Worm (Caenorhabditis elegans) whole organism, L3 larva: ENCODE data around the gene Y55F3C.9.
"Not testable (repeated sequence)": the region's sequence is repeated elsewhere in the genome, so short reads cannot be mapped to it uniquely, and the experiment has no call there.

ENCODE experiments used
- R02D3.7 ChIP-seq: fragments of 150-350 bp; optimal IDR thresholded peaks from 2 replicates; lab custom pipeline; 2014; ENCODE audit warnings: missing biosample characterization, missing genetic modification characterization
- ZK546.5 ChIP-seq: sonication (generic microtip); optimal IDR thresholded peaks from 2 replicates; lab custom pipeline; 2017; ENCODE audit warnings: missing biosample characterization, missing genetic modification characterization
- aly-2 ChIP-seq: fragments of 150-350 bp; optimal IDR thresholded peaks from 2 replicates; lab custom pipeline; 2014; ENCODE audit warnings: missing biosample characterization, missing genetic modification characterization
- ama-1 ChIP-seq: fragments of 150-350 bp; optimal IDR thresholded peaks from 2 replicates; lab custom pipeline; 2018
- ceh-28 ChIP-seq: fragments of 150-350 bp; optimal IDR thresholded peaks from 2 replicates; lab custom pipeline; 2014; ENCODE audit warnings: missing biosample characterization, missing genetic modification reagents, missing genetic modification characterization
- daf-12 ChIP-seq: fragments of 150-350 bp; optimal IDR thresholded peaks from 2 replicates; lab custom pipeline; 2014; ENCODE audit warnings: missing biosample characterization, missing genetic modification reagents, missing genetic modification characterization
- egl-27 ChIP-seq: sonication (generic microtip); optimal IDR thresholded peaks from 4 replicates; lab custom pipeline; 2017; ENCODE audit warnings: missing biosample characterization, missing genetic modification reagents, missing genetic modification characterization
- egl-5 ChIP-seq: fragments of 150-350 bp; optimal IDR thresholded peaks from 2 replicates; lab custom pipeline; 2017; ENCODE audit warnings: missing biosample characterization, missing genetic modification reagents, missing genetic modification characterization, inconsistent platforms
- elt-1 ChIP-seq: fragments of 150-350 bp; optimal IDR thresholded peaks from 2 replicates; lab custom pipeline; 2014; ENCODE audit warnings: missing biosample characterization, missing genetic modification characterization
- elt-3 ChIP-seq, 3 experiments: fragments of 150-350 bp in 1 of 3; sonication (generic microtip) in 2 of 3; optimal IDR thresholded peaks; 2 replicates in 2 of 3; 4 replicates in 1 of 3; lab custom pipeline; 2014 to 2017; ENCODE audit warnings: missing biosample characterization in 3 of 3, missing genetic modification characterization in 3 of 3
- fkh-10 ChIP-seq: sonication (generic microtip); optimal IDR thresholded peaks from 2 replicates; lab custom pipeline; 2017; ENCODE audit warnings: missing biosample characterization, missing genetic modification reagents, missing genetic modification characterization
- hmg-11 ChIP-seq: sonication (generic microtip); optimal IDR thresholded peaks from 2 replicates; lab custom pipeline; 2016; ENCODE audit warnings: missing genetic modification characterization, missing compliant biosample characterization
- lin-15B ChIP-seq: fragments of 150-350 bp; optimal IDR thresholded peaks from 2 replicates; lab custom pipeline; 2014; ENCODE audit warnings: missing biosample characterization, missing genetic modification characterization
- lin-39 ChIP-seq: fragments of 150-350 bp; optimal IDR thresholded peaks from 2 replicates; lab custom pipeline; 2018; ENCODE audit warnings: missing biosample characterization, missing genetic modification reagents, missing genetic modification characterization
- lsy-12 ChIP-seq: sonication (generic microtip); optimal IDR thresholded peaks from 2 replicates; lab custom pipeline; 2016; ENCODE audit warnings: mild to moderate bottlenecking, missing genetic modification characterization, missing compliant biosample characterization
- mdl-1 ChIP-seq: fragments of 150-350 bp; optimal IDR thresholded peaks from 2 replicates; lab custom pipeline; 2014; ENCODE audit warnings: missing biosample characterization, missing genetic modification characterization
- mml-1 ChIP-seq: fragments of 150-350 bp; sonication (generic microtip); optimal IDR thresholded peaks from 3 replicates; lab custom pipeline; 2014; ENCODE audit warnings: missing biosample characterization, missing genetic modification characterization
- nfya-1 ChIP-seq: sonication (generic microtip); optimal IDR thresholded peaks from 2 replicates; lab custom pipeline; 2017; ENCODE audit warnings: missing genetic modification characterization, mild to moderate bottlenecking, missing compliant biosample characterization, antibody characterized with exemption, moderate library complexity; ENCODE audit not compliant: insufficient read depth
- nhr-11 ChIP-seq: fragments of 150-350 bp; optimal IDR thresholded peaks from 2 replicates; lab custom pipeline; 2014; ENCODE audit warnings: missing biosample characterization, missing genetic modification characterization
- nhr-12 ChIP-seq: fragments of 150-350 bp; optimal IDR thresholded peaks from 2 replicates; lab custom pipeline; 2014; ENCODE audit warnings: missing biosample characterization, missing genetic modification characterization
- nhr-23 ChIP-seq: fragments of 150-350 bp; optimal IDR thresholded peaks from 2 replicates; lab custom pipeline; 2014; ENCODE audit warnings: missing biosample characterization, missing genetic modification reagents, missing genetic modification characterization
- nhr-237 ChIP-seq: fragments of 150-350 bp; optimal IDR thresholded peaks from 2 replicates; lab custom pipeline; 2014; ENCODE audit warnings: missing biosample characterization, missing genetic modification characterization
- nhr-43 ChIP-seq: sonication (generic microtip); optimal IDR thresholded peaks from 2 replicates; lab custom pipeline; 2016; ENCODE audit warnings: mild to moderate bottlenecking, missing genetic modification characterization, missing compliant biosample characterization; ENCODE audit not compliant: poor library complexity, severe bottlenecking
- nhr-67 ChIP-seq: fragments of 150-350 bp; optimal IDR thresholded peaks from 2 replicates; lab custom pipeline; 2014; ENCODE audit warnings: missing biosample characterization, missing genetic modification characterization
- nhr-76 ChIP-seq: fragments of 150-350 bp; sonication (generic microtip); optimal IDR thresholded peaks from 5 replicates; lab custom pipeline; 2014; ENCODE audit warnings: missing biosample characterization, missing genetic modification characterization
- sea-2 ChIP-seq: fragments of 150-350 bp; sonication (generic microtip); optimal IDR thresholded peaks from 4 replicates; lab custom pipeline; 2014; ENCODE audit warnings: missing biosample characterization, missing genetic modification reagents, missing genetic modification characterization
- skn-1 ChIP-seq: fragments of 150-350 bp; optimal IDR thresholded peaks from 2 replicates; lab custom pipeline; 2014; ENCODE audit warnings: missing biosample characterization, missing genetic modification characterization
- tbx-2 ChIP-seq: sonication (generic microtip); optimal IDR thresholded peaks from 2 replicates; lab custom pipeline; 2016; ENCODE audit warnings: mild to moderate bottlenecking, missing genetic modification characterization, missing compliant biosample characterization
- unc-39 ChIP-seq: sonication (generic microtip); optimal IDR thresholded peaks from 4 replicates; lab custom pipeline; 2017; ENCODE audit warnings: missing biosample characterization, missing genetic modification characterization
- unc-62 ChIP-seq: fragments of 150-350 bp; sonication (generic microtip); optimal IDR thresholded peaks from 4 replicates; lab custom pipeline; 2014; ENCODE audit warnings: missing biosample characterization, missing genetic modification reagents, missing genetic modification characterization
- zag-1 ChIP-seq: fragments of 150-350 bp; optimal IDR thresholded peaks from 2 replicates; lab custom pipeline; 2014; ENCODE audit warnings: missing biosample characterization, missing genetic modification characterization
- ztf-11 ChIP-seq: fragments of 150-350 bp; optimal IDR thresholded peaks from 2 replicates; lab custom pipeline; 2014; ENCODE audit warnings: missing biosample characterization, missing genetic modification characterization
- ztf-4 ChIP-seq: fragments of 150-350 bp; optimal IDR thresholded peaks from 2 replicates; lab custom pipeline; 2014; ENCODE audit warnings: missing biosample characterization, missing genetic modification characterization

Y55F3C.9 gene

ce11 chrIV:728095-728494, at the start of gene Y55F3C.9:
Gene Y55F3C.9 (minus strand): TSS chrIV:728195.
- TF ChIP-seq elt-1 (tag; lab: Kevin White, UChicago) (no peak), tbx-2 (tag; lab: Kevin White, UChicago) (no peak), nhr-23 (tag; lab: Kevin White, UChicago) (no peak), zag-1 (no peak), nhr-237 (tag; lab: Kevin White, UChicago) (no peak), fkh-10 (GFP tag; lab: Kevin White, UChicago) (no peak), ZK546.5 (tag; lab: Kevin White, UChicago) (no peak), nhr-67 (tag; lab: Kevin White, UChicago) (no peak), nhr-12 (tag; lab: Kevin White, UChicago) (no peak), egl-5 (tag; lab: Kevin White, UChicago) (no peak), ztf-4 (tag; lab: Kevin White, UChicago) (no peak), ama-1 (lab: Kevin White, UChicago) (no peak), lsy-12 (tag; lab: Kevin White, UChicago) (no peak), sea-2 (GFP tag; lab: Kevin White, UChicago) (no peak), R02D3.7 (no peak), lin-39 (tag; lab: Kevin White, UChicago) (no peak), nhr-76 (tag; lab: Kevin White, UChicago) (no peak), ceh-28 (tag; lab: Kevin White, UChicago) (no peak), mml-1 (no peak)

ce11 chrIV:773580-773979, 45.6 kb upstream of the Y55F3C.9 start:
- no peak for TF ChIP-seq unc-62 (GFP tag; lab: Kevin White, UChicago)
- TF ChIP-seq egl-5 (tag; lab: Kevin White, UChicago): no peak
- TF ChIP-seq aly-2 (tag; lab: Kevin White, UChicago): no peak
- no peak for TF ChIP-seq nhr-43 (tag; lab: Kevin White, UChicago)
- TF ChIP-seq zag-1: no peak
- no peak for TF ChIP-seq lin-39 (tag; lab: Kevin White, UChicago)

- no peak for TF ChIP-seq elt-3 (tag; optimal IDR thresholded peaks at IDR 0.05; lab: Kevin White, UChicago)
- TF ChIP-seq lin-15B: peak; percentile 58
- no peak for TF ChIP-seq zag-1
- TF ChIP-seq, all 47 proteins: peak for 1
Observed at ce11 chrIV:772931-773330, 44.9 kb upstream of the Y55F3C.9 start, which contains the start of gene mrpl-2. Gene mrpl-2 (plus strand): TSS chrIV:773237.

ce11 chrIV:771061-771460, 43.1 kb upstream of the Y55F3C.9 start, which contains the start of gene F56B3.9:
Gene F56B3.9 (plus strand): TSS chrIV:771361.
- not testable (repeated sequence) for TF ChIP-seq nhr-76 (tag; lab: Kevin White, UChicago); daf-12; nfya-1 (tag; lab: Kevin White, UChicago)
- TF ChIP-seq, all 47 proteins: peak for 0; not testable (repeated sequence) for 47

- no peak for TF ChIP-seq nhr-67 (tag; lab: Kevin White, UChicago)
- TF ChIP-seq zag-1: no peak
- TF ChIP-seq nhr-237 (tag; lab: Kevin White, UChicago): no peak
- TF ChIP-seq lin-15B: no peak
- no peak for TF ChIP-seq lin-39 (tag; lab: Kevin White, UChicago)
- no peak for TF ChIP-seq unc-39 (tag; lab: Kevin White, UChicago)
- TF ChIP-seq ztf-11 (tag; lab: Kevin White, UChicago): no peak
- no peak for TF ChIP-seq nhr-11 (tag; lab: Kevin White, UChicago)
- no peak for TF ChIP-seq egl-5 (tag; lab: Kevin White, UChicago)
- peak; percentile 43 for TF ChIP-seq ceh-28 (tag; lab: Kevin White, UChicago)
- no peak for TF ChIP-seq mdl-1 (tag; lab: Kevin White, UChicago)
- TF ChIP-seq hmg-11: peak; percentile 12
- peak; percentile 50 for TF ChIP-seq nhr-23 (tag; lab: Kevin White, UChicago)
- no peak for TF ChIP-seq egl-27 (tag; lab: Kevin White, UChicago)
- TF ChIP-seq skn-1 (tag; lab: Kevin White, UChicago): no peak
Observed at ce11 chrIV:768312-768711, 40.3 kb upstream of the Y55F3C.9 start, which contains the start of gene F56B3.2. Gene F56B3.2 (minus strand): TSS chrIV:768584.
